Fruit fly (Drosophila melanogaster) whole organism, embryonic: ENCODE results near the gene Desi.
A peak's percentile ranks its signal among the peaks of the same experiment; 100 is the strongest.

Experiments used
- Atf3 ChIP-seq: fragments of 200-800 bp; sonication (Bioruptor generic); optimal IDR thresholded peaks from 3 replicates; lab custom pipeline; 2016; ENCODE audit warnings: missing biosample characterization, missing genetic modification characterization
- B-H1 ChIP-seq: fragments of 200-800 bp; sonication (Bioruptor generic); IDR thresholded peaks from 3 replicates; pipeline ENCODE4 v1.3.6; 2022; ENCODE audit warnings: missing biosample characterization, missing genetic modification characterization
- Blimp-1 ChIP-seq: fragments of 200-800 bp; sonication (Bioruptor generic); optimal IDR thresholded peaks from 3 replicates; lab custom pipeline; 2018; ENCODE audit warnings: missing biosample characterization, missing genetic modification characterization, mild to moderate bottlenecking, moderate library complexity, missing genetic modification reagents
- CG10979 ChIP-seq: fragments of 200-800 bp; sonication (Bioruptor generic); optimal IDR thresholded peaks from 2 replicates; lab custom pipeline; 2018; ENCODE audit warnings: missing biosample characterization, mild to moderate bottlenecking, missing genetic modification characterization, moderate library complexity
- CG12769 ChIP-seq: fragments of 200-800 bp; sonication (Bioruptor generic); optimal IDR thresholded peaks from 2 replicates; lab custom pipeline; 2019; ENCODE audit warnings: missing biosample characterization, mild to moderate bottlenecking, missing genetic modification characterization, moderate library complexity
- CG13775 ChIP-seq: fragments of 200-800 bp; sonication (Bioruptor generic); optimal IDR thresholded peaks from 3 replicates; lab custom pipeline; 2017; ENCODE audit warnings: missing biosample characterization, mild to moderate bottlenecking, missing genetic modification characterization
- CG14050 ChIP-seq: fragments of 200-800 bp; sonication (Bioruptor generic); IDR thresholded peaks from 3 replicates; pipeline ENCODE4 v1.3.6; 2022; ENCODE audit warnings: missing biosample characterization, missing genetic modification characterization
- CG15601 ChIP-seq: fragments of 200-800 bp; sonication (Bioruptor generic); optimal IDR thresholded peaks from 3 replicates; lab custom pipeline; 2019; ENCODE audit warnings: missing biosample characterization, mild to moderate bottlenecking, missing genetic modification characterization, moderate library complexity
- CG15696 ChIP-seq: fragments of 200-800 bp; sonication (Bioruptor generic); optimal IDR thresholded peaks from 2 replicates; lab custom pipeline; 2019; ENCODE audit warnings: missing biosample characterization, mild to moderate bottlenecking, missing genetic modification characterization, moderate library complexity
- CG1602 ChIP-seq: fragments of 200-800 bp; sonication (Bioruptor generic); optimal IDR thresholded peaks from 3 replicates; lab custom pipeline; 2016; ENCODE audit warnings: missing biosample characterization, missing genetic modification characterization
- CG1603 ChIP-seq: fragments of 200-800 bp; sonication (Bioruptor generic); optimal IDR thresholded peaks from 2 replicates; lab custom pipeline; 2019; ENCODE audit warnings: missing biosample characterization, mild to moderate bottlenecking, missing genetic modification characterization, moderate library complexity
- CG2116 ChIP-seq: fragments of 200-800 bp; sonication (Bioruptor generic); optimal IDR thresholded peaks from 3 replicates; lab custom pipeline; 2018; ENCODE audit warnings: missing biosample characterization, mild to moderate bottlenecking, missing genetic modification characterization
- CG4328 ChIP-seq: fragments of 200-800 bp; sonication (Bioruptor generic); optimal IDR thresholded peaks from 3 replicates; lab custom pipeline; 2017; ENCODE audit warnings: missing biosample characterization, missing genetic modification reagents, missing genetic modification characterization
- CG4617 ChIP-seq: fragments of 200-800 bp; sonication (Bioruptor generic); optimal IDR thresholded peaks from 3 replicates; lab custom pipeline; 2016; ENCODE audit warnings: missing biosample characterization, missing genetic modification characterization, borderline replicate concordance
- CG4854 ChIP-seq: fragments of 200-800 bp; sonication (Bioruptor generic); optimal IDR thresholded peaks from 2 replicates; lab custom pipeline; 2016; ENCODE audit warnings: missing biosample characterization, missing genetic modification characterization, inconsistent platforms
- CG6254 ChIP-seq: fragments of 200-800 bp; sonication (Bioruptor generic); optimal IDR thresholded peaks from 3 replicates; lab custom pipeline; 2017; ENCODE audit warnings: mild to moderate bottlenecking, missing biosample characterization, missing genetic modification reagents, missing genetic modification characterization
- CG8924 ChIP-seq: fragments of 200-800 bp; optimal IDR thresholded peaks from 3 replicates; lab custom pipeline; 2019; ENCODE audit warnings: missing biosample characterization, mild to moderate bottlenecking, missing genetic modification characterization, moderate library complexity
- CG9797 ChIP-seq: fragments of 200-800 bp; sonication (Bioruptor generic); optimal IDR thresholded peaks from 3 replicates; lab custom pipeline; 2018; ENCODE audit warnings: missing biosample characterization, mild to moderate bottlenecking, missing genetic modification characterization
- CG9932 ChIP-seq: fragments of 200-800 bp; sonication (Bioruptor generic); IDR thresholded peaks from 2 replicates; pipeline ENCODE4 v1.3.6; 2022; ENCODE audit warnings: missing biosample characterization, missing genetic modification characterization
- Camta ChIP-seq: fragments of 200-800 bp; sonication (Bioruptor generic); optimal IDR thresholded peaks from 2 replicates; lab custom pipeline; 2016; ENCODE audit warnings: missing biosample characterization, missing genetic modification characterization
- Dp ChIP-seq: fragments of 200-800 bp; sonication (Bioruptor generic); optimal IDR thresholded peaks from 2 replicates; lab custom pipeline; 2018; ENCODE audit warnings: missing biosample characterization, mild to moderate bottlenecking, missing genetic modification characterization, moderate library complexity
- E2f2 ChIP-seq: fragments of 200-800 bp; sonication (Bioruptor generic); IDR thresholded peaks from 2 replicates; pipeline ENCODE4 v1.3.6; 2022; ENCODE audit warnings: missing biosample characterization, missing genetic modification characterization
- Ets97D ChIP-seq: fragments of 200-800 bp; sonication (Bioruptor generic); optimal IDR thresholded peaks from 3 replicates; lab custom pipeline; 2016; ENCODE audit warnings: missing biosample characterization, missing genetic modification characterization
- MBD-R2 ChIP-seq: fragments of 200-800 bp; sonication (Bioruptor generic); IDR thresholded peaks from 2 replicates; pipeline ENCODE4 v1.3.6; 2022; ENCODE audit warnings: missing biosample characterization, missing genetic modification characterization
- MESR4 ChIP-seq: fragments of 200-800 bp; sonication (Bioruptor generic); optimal IDR thresholded peaks from 2 replicates; lab custom pipeline; 2018; ENCODE audit warnings: missing biosample characterization, mild to moderate bottlenecking, missing genetic modification characterization, moderate library complexity
- Meics ChIP-seq: fragments of 200-800 bp; sonication (Bioruptor generic); optimal IDR thresholded peaks from 2 replicates; lab custom pipeline; 2017; ENCODE audit warnings: missing biosample characterization, mild to moderate bottlenecking, missing genetic modification characterization
- Mes4 ChIP-seq: fragments of 200-800 bp; sonication (Bioruptor generic); optimal IDR thresholded peaks from 2 replicates; lab custom pipeline; 2016; ENCODE audit warnings: missing biosample characterization, missing genetic modification characterization
- Myb ChIP-seq: fragments of 200-800 bp; sonication (Bioruptor generic); optimal IDR thresholded peaks from 2 replicates; lab custom pipeline; 2016; ENCODE audit warnings: missing biosample characterization, missing genetic modification characterization
- Rfx ChIP-seq: fragments of 200-800 bp; sonication (Bioruptor generic); IDR thresholded peaks from 2 replicates; pipeline ENCODE4 v1.3.6; 2022; ENCODE audit warnings: missing biosample characterization, missing genetic modification characterization
- Side ChIP-seq: fragments of 200-800 bp; sonication (Bioruptor generic); optimal IDR thresholded peaks from 2 replicates; lab custom pipeline; 2016; ENCODE audit warnings: missing biosample characterization, missing genetic modification characterization
- Sry-β ChIP-seq: fragments of 200-800 bp; sonication (Bioruptor generic); optimal IDR thresholded peaks from 2 replicates; lab custom pipeline; 2018; ENCODE audit warnings: missing biosample characterization, mild to moderate bottlenecking, missing genetic modification characterization, moderate library complexity
- Ssrp ChIP-seq: fragments of 200-800 bp; sonication (Bioruptor generic); optimal IDR thresholded peaks from 2 replicates; lab custom pipeline; 2018; ENCODE audit warnings: missing biosample characterization, mild to moderate bottlenecking, missing genetic modification characterization, moderate library complexity
- ato ChIP-seq: fragments of 200-800 bp; sonication (Bioruptor generic); IDR thresholded peaks from 2 replicates; pipeline ENCODE4 v1.3.6; 2022; ENCODE audit warnings: missing biosample characterization, missing genetic modification characterization; ENCODE audit not compliant: partially characterized antibody
- br ChIP-seq: fragments of >200 bp; optimal IDR thresholded peaks from 2 replicates; lab custom pipeline; 2017
- crp ChIP-seq, 2 experiments: fragments of 200-800 bp; sonication (Bioruptor generic); optimal IDR thresholded peaks; 2 replicates in 1 of 2; 3 replicates in 1 of 2; lab custom pipeline; 2017; ENCODE audit warnings: missing biosample characterization in 2 of 2, missing genetic modification characterization in 2 of 2, mild to moderate bottlenecking in 1 of 2, moderate library complexity in 1 of 2
- fd3F ChIP-seq: fragments of 200-800 bp; sonication (Bioruptor generic); optimal IDR thresholded peaks from 2 replicates; lab custom pipeline; 2018; ENCODE audit warnings: missing biosample characterization, mild to moderate bottlenecking, missing genetic modification characterization, moderate library complexity
- h ChIP-seq: fragments of >200 bp; optimal IDR thresholded peaks from 2 replicates; lab custom pipeline; 2017
- ind ChIP-seq: fragments of 200-800 bp; sonication (Bioruptor generic); optimal IDR thresholded peaks from 3 replicates; lab custom pipeline; 2016; ENCODE audit warnings: missing biosample characterization, missing genetic modification characterization
- lmd ChIP-seq: fragments of 200-800 bp; sonication (Bioruptor generic); IDR thresholded peaks from 2 replicates; pipeline ENCODE4 v1.3.6; 2022; ENCODE audit warnings: missing biosample characterization, missing genetic modification characterization
- oc ChIP-seq: fragments of 200-800 bp; sonication (Bioruptor generic); optimal IDR thresholded peaks from 2 replicates; lab custom pipeline; 2018; ENCODE audit warnings: missing biosample characterization, mild to moderate bottlenecking, missing genetic modification characterization, moderate library complexity
- pros ChIP-seq: fragments of 200-800 bp; sonication (Bioruptor generic); optimal IDR thresholded peaks from 3 replicates; lab custom pipeline; 2019; ENCODE audit warnings: missing biosample characterization, mild to moderate bottlenecking, missing genetic modification characterization, moderate library complexity
- pzg ChIP-seq: fragments of 200-800 bp; sonication (Bioruptor generic); optimal IDR thresholded peaks from 3 replicates; lab custom pipeline; 2018; ENCODE audit warnings: missing biosample characterization, mild to moderate bottlenecking, missing genetic modification characterization, moderate library complexity
- row ChIP-seq: fragments of 200-800 bp; sonication (Bioruptor generic); IDR thresholded peaks from 3 replicates; pipeline ENCODE4 v1.3.6; 2022; ENCODE audit warnings: missing biosample characterization, missing genetic modification characterization
- sens-2 ChIP-seq: fragments of 200-800 bp; sonication (Bioruptor generic); IDR thresholded peaks from 2 replicates; pipeline ENCODE4 v1.3.6; 2022; ENCODE audit warnings: missing biosample characterization, missing genetic modification characterization
- shn ChIP-seq: fragments of 200-800 bp; sonication (Bioruptor generic); optimal IDR thresholded peaks from 3 replicates; lab custom pipeline; 2016; ENCODE audit warnings: missing biosample characterization, missing genetic modification characterization
- sim ChIP-seq: fragments of 200-800 bp; sonication (Bioruptor generic); IDR thresholded peaks from 2 replicates; pipeline ENCODE4 v1.3.6; 2022; ENCODE audit warnings: missing biosample characterization, missing genetic modification characterization
- sima ChIP-seq: fragments of 200-800 bp; sonication (Bioruptor generic); optimal IDR thresholded peaks from 2 replicates; lab custom pipeline; 2016; ENCODE audit warnings: missing biosample characterization, missing genetic modification characterization
- sna ChIP-seq: fragments of 200-800 bp; sonication (Bioruptor generic); IDR thresholded peaks from 2 replicates; pipeline ENCODE4 v1.3.6; 2022; ENCODE audit warnings: missing biosample characterization, missing genetic modification characterization; ENCODE audit not compliant: partially characterized antibody
- stwl ChIP-seq: fragments of 200-800 bp; sonication (Bioruptor generic); optimal IDR thresholded peaks from 3 replicates; lab custom pipeline; 2018; ENCODE audit warnings: missing biosample characterization, mild to moderate bottlenecking, missing genetic modification characterization, moderate library complexity
- trem ChIP-seq: fragments of 200-800 bp; optimal IDR thresholded peaks from 3 replicates; lab custom pipeline; 2019; ENCODE audit warnings: missing biosample characterization, mild to moderate bottlenecking, missing genetic modification characterization, moderate library complexity
- unc-4 ChIP-seq: fragments of 200-800 bp; sonication (Bioruptor generic); IDR thresholded peaks from 2 replicates; pipeline ENCODE4 v1.3.6; 2022; ENCODE audit warnings: missing biosample characterization, missing genetic modification characterization; ENCODE audit not compliant: partially characterized antibody

Desi gene

dm6 chr3R:10815032-10815431 is 35.7 kb downstream of the Desi start, which contains the start of the genes CG14693 and TTLL15:
Gene CG14693, minus strand, starts transcription at chr3R:10815047.
Gene TTLL15, plus strand, starts transcription at chr3R:10815288.
- no peak for TF ChIP-seq CG9797
- peak; percentile 79 for TF ChIP-seq Myb
- TF ChIP-seq CG14050 (GFP tag; lab: Robert Waterston, UW) = no peak
- TF ChIP-seq Camta (GFP tag; lab: Kevin White, UChicago) = no peak
- peak; percentile 44; the same call in 1 of the 2 replicates for TF ChIP-seq Rfx (GFP tag; lab: Robert Waterston, UW)
- no peak for TF ChIP-seq sim (GFP tag; lab: Robert Waterston, UW)
- TF ChIP-seq Mes4 (GFP tag; lab: Kevin White, UChicago) = no peak
- peak; percentile 3 for TF ChIP-seq CG4617
- peak; percentile 19 to 85 for TF ChIP-seq crp (GFP tag; optimal IDR thresholded peaks at IDR 0.05; lab: Kevin White, UChicago)
- peak; percentile 92 for TF ChIP-seq E2f2
- no peak for TF ChIP-seq CG15601
- no peak for TF ChIP-seq CG1603 (tag; lab: Kevin White, UChicago)
- TF ChIP-seq B-H1 (GFP tag; lab: Robert Waterston, UW) = no peak
- TF ChIP-seq pzg (GFP tag; lab: Kevin White, UChicago) = peak; percentile 22
- TF ChIP-seq Meics (GFP tag; lab: Kevin White, UChicago) = no peak
- no peak for TF ChIP-seq ind
- 0 out of 2 replicates have a peak, but pooled peaks have one; percentile 14 for TF ChIP-seq sna (GFP tag; lab: Robert Waterston, UW)
- peak; percentile 53 for TF ChIP-seq Blimp-1 (GFP tag; lab: Kevin White, UChicago)
- TF ChIP-seq Dp = peak; percentile 84
- TF ChIP-seq CG9932 (GFP tag; lab: Robert Waterston, UW) = no peak
- no peak for TF ChIP-seq Atf3 (GFP tag; lab: Kevin White, UChicago)
- peak; percentile 85 for TF ChIP-seq Sry-β (GFP tag; lab: Kevin White, UChicago)
- no peak for TF ChIP-seq h (lab: Kevin White, UChicago)
- no peak for TF ChIP-seq sima
- peak; percentile 46 for TF ChIP-seq MESR4 (GFP tag; lab: Kevin White, UChicago)
- peak; percentile 32 for TF ChIP-seq trem (tag; lab: Kevin White, UChicago)
- no peak for TF ChIP-seq CG2116 (GFP tag; lab: Kevin White, UChicago)
- peak; percentile 21 for TF ChIP-seq stwl (tag; lab: Kevin White, UChicago)
- no peak for TF ChIP-seq ato (GFP tag; lab: Robert Waterston, UW)
- TF ChIP-seq CG13775 = no peak
- TF ChIP-seq MBD-R2 = peak; percentile 23; the same call in 1 of the 2 replicates
- TF ChIP-seq Ets97D = peak; percentile 37
- TF ChIP-seq shn (GFP tag; lab: Kevin White, UChicago) = no peak

- TF ChIP-seq CG8924 (no peak), CG4854 (GFP tag; lab: Kevin White, UChicago) (no peak), pros (GFP tag; lab: Kevin White, UChicago) (no peak), CG6254 (GFP tag; lab: Kevin White, UChicago) (no peak), Ssrp (tag; lab: Kevin White, UChicago) (no peak), br (lab: Kevin White, UChicago) (no peak), fd3F (GFP tag; lab: Kevin White, UChicago) (no peak), CG10979 (tag; lab: Kevin White, UChicago) (no peak), unc-4 (GFP tag; lab: Robert Waterston, UW) (peak; percentile 45; the same call in 1 of the 2 replicates), Side (GFP tag; lab: Kevin White, UChicago) (no peak), lmd (GFP tag; lab: Robert Waterston, UW) (no peak), sens-2 (GFP tag; lab: Robert Waterston, UW) (no peak), oc (tag; lab: Kevin White, UChicago) (peak; percentile 3), CG1602 (GFP tag; lab: Kevin White, UChicago) (no peak), CG15696 (no peak), CG4328 (GFP tag; lab: Kevin White, UChicago) (no peak), row (GFP tag; lab: Robert Waterston, UW) (no peak), CG12769 (tag; lab: Kevin White, UChicago) (peak; percentile 91)
Measured at dm6 chr3R:10826796-10827524, 47.6 kb downstream of the Desi start, which contains the start of gene Cad86C. Gene Cad86C, plus strand, starts transcription at chr3R:10827079.
